Fruit fly (Drosophila melanogaster) whole organism, larva: ENCODE measurements around the gene CG42857.

Experiments
- noc ChIP-seq: fragments of 200-800 bp; sonication (Bioruptor generic); optimal IDR thresholded peaks from 3 replicates; lab custom pipeline; 2019; ENCODE audit warnings: missing biosample characterization, mild to moderate bottlenecking, missing genetic modification characterization, moderate library complexity

CG42857 gene

DNA sequence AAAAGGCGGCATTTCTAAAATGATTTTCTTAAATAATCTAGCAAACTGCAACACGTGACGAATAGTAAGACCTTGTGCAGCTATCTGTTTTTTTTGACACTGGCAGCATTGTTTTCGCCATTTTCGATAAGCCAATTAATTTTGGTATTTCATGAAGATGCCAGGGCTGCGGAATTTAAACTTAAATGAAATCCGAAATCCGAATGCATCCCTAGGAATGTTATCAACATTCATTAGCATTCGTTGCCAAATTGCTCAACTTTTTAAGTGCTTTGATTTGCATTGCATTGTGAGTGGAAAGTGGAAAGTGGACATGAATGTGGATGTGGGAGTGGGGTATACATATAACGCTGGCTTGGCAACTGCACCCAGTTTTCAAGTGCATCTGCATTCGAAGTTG is at the start of gene CG42857:
Gene CG42857, minus strand, starts transcription at position 101 of the 400 bp plus-strand sequence.
- TF ChIP-seq noc, result no peak

dm6 chr3R:9870378-9870777 is 49.4 kb upstream of the CG42857 start:
- TF ChIP-seq noc, result no peak

DNA sequence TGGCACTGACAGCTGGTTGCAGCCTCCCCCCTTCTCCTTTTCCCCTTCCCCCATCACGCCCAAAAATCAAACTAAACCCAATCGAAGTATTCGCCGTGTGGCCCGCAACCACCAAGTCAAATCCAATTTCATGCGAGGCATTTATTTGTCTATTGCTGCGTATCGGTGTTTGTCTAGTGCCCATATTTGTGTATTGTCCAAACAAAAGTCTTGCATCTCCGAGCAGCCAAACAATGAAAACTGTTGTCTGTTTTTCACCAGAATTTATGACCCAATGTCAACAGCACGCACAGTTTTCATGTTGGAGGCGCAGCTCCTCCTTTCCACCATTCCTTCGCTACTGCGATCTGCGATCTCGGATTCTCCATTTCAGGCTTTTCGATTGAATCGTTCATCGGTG is 49.0 kb upstream of the CG42857 start:
- TF ChIP-seq noc, result no peak

- no peak for TF ChIP-seq noc
These were observed 47.8 kb upstream of the CG42857 start for dm6 chr3R:9868538-9869398.

dm6 chr3R:9867911-9868537 is 47.0 kb upstream of the CG42857 start, which contains the start of gene Teh1:
TSS of gene Teh1 (minus strand) at chr3R:9868120.
- TF ChIP-seq noc, result no peak

DNA sequence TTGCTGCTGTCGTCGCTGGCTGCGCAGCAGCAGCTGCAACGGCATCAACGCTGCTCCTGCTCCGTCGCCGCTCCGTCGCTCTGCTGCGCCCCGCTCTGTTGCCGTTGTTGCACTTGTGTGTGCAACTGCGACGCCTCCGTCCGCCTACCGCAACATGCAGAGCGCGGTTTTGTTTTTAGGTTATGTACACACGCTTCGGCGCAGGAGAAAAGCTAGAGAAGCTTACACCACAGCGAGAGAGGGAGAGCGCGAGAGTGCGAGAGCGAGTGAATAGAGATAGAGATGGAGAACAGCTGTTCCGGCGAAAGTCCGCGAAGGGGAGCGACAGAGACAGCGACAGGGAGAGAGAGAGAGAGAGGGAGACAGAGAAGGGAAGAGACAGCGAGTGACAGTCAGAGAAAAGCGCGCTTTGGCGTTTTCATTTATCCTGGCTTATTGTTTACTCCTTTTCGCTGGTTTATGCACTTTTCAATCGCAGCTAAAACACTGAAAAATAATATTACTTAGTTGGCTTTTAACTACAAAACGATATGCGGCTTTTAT is 44.9 kb upstream of the CG42857 start:
- no peak for TF ChIP-seq noc

dm6 chr3R:9860561-9860960 is 39.6 kb upstream of the CG42857 start:
- no peak for TF ChIP-seq noc

DNA sequence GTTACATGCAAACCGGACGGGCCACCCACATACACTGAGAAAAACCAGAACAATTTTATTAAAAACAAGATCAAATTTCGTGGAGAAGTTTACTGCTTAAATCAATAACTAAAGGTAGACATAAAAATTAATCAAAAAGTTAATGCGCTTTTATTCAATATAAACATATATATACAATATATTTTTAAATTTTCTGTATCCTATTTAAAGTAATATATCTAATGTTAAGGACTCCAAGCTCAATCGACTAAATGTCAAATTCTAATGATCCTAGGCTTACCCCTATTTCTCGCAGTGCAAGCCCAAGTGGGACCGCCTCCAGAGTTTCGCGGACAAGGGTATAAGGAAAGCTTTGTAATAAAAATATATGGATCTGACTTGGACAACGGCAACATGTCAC is 36.8 kb upstream of the CG42857 start:
- no peak for TF ChIP-seq noc

- TF ChIP-seq noc, result no peak
These were observed 30.7 kb upstream of the CG42857 start for dm6 chr3R:9851653-9852052.

DNA sequence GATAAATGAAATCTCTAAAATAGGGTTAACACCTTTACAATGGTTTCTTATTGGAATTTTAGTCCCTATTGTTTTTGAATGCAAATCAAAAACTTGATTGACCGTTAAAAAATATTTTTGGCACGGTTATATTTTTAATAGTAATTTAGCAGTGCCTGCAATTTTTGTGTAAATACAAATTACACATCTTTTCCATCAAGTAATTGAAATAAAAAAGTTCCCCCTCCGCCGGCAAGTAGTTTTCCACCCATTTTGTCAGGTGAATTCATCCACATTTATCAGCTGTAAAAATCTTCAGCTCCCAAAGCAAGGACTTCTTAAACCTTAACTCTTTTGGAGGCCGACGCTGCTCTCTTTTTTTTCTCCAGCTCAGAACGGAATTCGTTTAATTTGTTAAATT is 2.7 kb upstream of the CG42857 start, which contains the start of gene CG34302:
Gene CG34302, minus strand, starts transcription at position 101 of the 400 bp plus-strand sequence.
- no peak for TF ChIP-seq noc

DNA sequence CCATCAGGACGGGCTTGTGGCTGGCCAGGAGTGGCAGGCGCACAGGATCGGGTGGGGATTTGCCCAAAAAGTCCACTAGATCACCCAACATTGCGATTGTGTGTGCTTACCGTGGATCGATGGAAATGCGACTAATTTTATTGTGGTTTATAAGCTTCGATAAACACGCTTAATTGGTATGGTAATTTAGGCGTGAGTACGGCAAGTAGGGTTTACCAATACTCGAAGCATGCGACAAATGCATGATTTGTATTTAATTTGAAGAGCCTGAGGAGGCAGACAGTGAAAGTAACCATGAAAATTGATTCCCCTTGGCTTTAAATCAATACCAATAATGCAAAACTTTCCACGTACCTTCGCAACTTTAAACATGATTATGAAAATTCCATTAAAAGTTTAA is 1.2 kb downstream of the CG42857 start, which contains the start of gene CG9458:
Gene CG9458, minus strand, starts transcription at position 101 of the 400 bp plus-strand sequence.
- TF ChIP-seq noc, result no peak

dm6 chr3R:9818295-9818694 is 2.7 kb downstream of the CG42857 start, which contains the start of gene CG9459:
TSS of gene CG9459 (minus strand) at chr3R:9818395.
- no peak for TF ChIP-seq noc

dm6 chr3R:9816879-9817278 is 4.1 kb downstream of the CG42857 start, which contains the start of gene CG16904:
TSS of gene CG16904 (minus strand) at chr3R:9816979.
- TF ChIP-seq noc, result no peak

- TF ChIP-seq noc, result no peak
These were observed 7.1 kb downstream of the CG42857 start, which contains the start of gene eloF for dm6 chr3R:9813861-9814260. TSS of gene eloF (plus strand) at chr3R:9814161.

DNA sequence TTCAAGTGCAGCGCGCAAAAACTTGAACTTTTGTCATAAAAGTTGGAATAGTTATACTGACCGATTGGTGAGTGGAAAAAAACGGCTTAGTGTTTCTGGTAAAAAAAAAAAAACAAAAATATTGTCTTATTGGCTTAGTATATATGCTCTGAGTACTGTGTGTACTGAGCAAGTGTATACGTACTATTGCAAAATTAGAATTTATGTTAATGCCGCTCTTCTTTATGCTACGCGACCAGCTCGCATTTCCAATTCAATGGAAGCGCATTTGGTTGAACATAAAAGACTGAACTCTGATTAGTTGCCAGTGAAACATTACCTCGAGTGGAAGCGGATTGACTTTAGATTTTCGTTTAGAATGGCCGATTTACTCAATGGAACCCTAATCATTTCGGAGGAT is 8.5 kb downstream of the CG42857 start, which contains the start of gene CG8534:
Gene CG8534, plus strand, starts transcription at position 301 of the 400 bp plus-strand sequence.
- TF ChIP-seq noc, result no peak

DNA sequence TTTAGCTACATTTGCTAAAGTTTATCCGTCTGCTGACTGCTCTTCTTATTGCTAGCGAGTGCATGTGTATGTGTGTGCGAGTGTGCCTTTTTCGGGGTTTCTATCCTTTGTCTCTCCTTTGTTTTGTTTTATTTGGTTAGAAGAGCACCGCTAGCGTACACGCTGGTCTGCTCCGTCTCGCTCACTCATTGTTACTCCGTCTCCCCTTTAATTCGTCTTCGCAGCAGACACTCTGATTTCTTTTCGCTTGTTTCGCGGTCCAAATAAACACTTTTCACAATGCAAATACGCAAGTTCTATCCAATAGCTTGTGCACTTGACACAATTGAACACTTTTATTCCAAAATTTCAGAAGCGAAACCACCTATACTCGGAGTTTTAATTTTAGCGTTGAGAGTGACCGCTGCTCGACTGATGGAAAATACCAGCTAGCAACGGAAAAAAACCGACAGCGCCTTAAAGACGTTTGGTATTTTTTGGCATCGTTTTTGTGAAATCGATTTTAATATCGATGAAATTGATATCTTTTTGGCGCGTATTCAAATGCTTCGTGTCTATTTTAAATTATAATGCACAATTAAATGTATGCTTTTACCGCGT is 11.9 kb downstream of the CG42857 start, which contains the start of gene FBXO11:
Gene FBXO11, minus strand, starts transcription at position 423 of the 600 bp plus-strand sequence.
- TF ChIP-seq noc, result peak; percentile 52
